Fruit fly (Drosophila melanogaster) whole organism, embryonic: Measurements from ENCODE around the gene CG14079.

Experiments
- Ada2b ChIP-seq: fragments of 200-800 bp; sonication (Bioruptor generic); IDR thresholded peaks from 2 replicates; pipeline ENCODE4 v1.3.6; 2022; ENCODE audit warnings: missing biosample characterization, missing genetic modification characterization
- Atf3 ChIP-seq: fragments of 200-800 bp; sonication (Bioruptor generic); optimal IDR thresholded peaks from 3 replicates; lab custom pipeline; 2016; ENCODE audit warnings: missing biosample characterization, missing genetic modification characterization
- CG10147 ChIP-seq: fragments of 200-800 bp; sonication (Bioruptor generic); optimal IDR thresholded peaks from 2 replicates; lab custom pipeline; 2019; ENCODE audit warnings: missing biosample characterization, mild to moderate bottlenecking, missing genetic modification characterization, moderate library complexity
- CG10274 ChIP-seq: fragments of 200-800 bp; sonication (Bioruptor generic); optimal IDR thresholded peaks from 3 replicates; lab custom pipeline; 2017; ENCODE audit warnings: missing biosample characterization, mild to moderate bottlenecking, missing genetic modification characterization
- CG13775 ChIP-seq: fragments of 200-800 bp; sonication (Bioruptor generic); optimal IDR thresholded peaks from 3 replicates; lab custom pipeline; 2017; ENCODE audit warnings: missing biosample characterization, mild to moderate bottlenecking, missing genetic modification characterization
- CG15073 ChIP-seq: fragments of 200-800 bp; sonication (Bioruptor generic); optimal IDR thresholded peaks from 2 replicates; lab custom pipeline; 2016; ENCODE audit warnings: missing biosample characterization, missing genetic modification characterization
- CG15479 ChIP-seq: fragments of 200-800 bp; sonication (Bioruptor generic); optimal IDR thresholded peaks from 3 replicates; lab custom pipeline; 2019; ENCODE audit warnings: missing biosample characterization, mild to moderate bottlenecking, missing genetic modification characterization, moderate library complexity
- CG15601 ChIP-seq: fragments of 200-800 bp; sonication (Bioruptor generic); optimal IDR thresholded peaks from 3 replicates; lab custom pipeline; 2019; ENCODE audit warnings: missing biosample characterization, mild to moderate bottlenecking, missing genetic modification characterization, moderate library complexity
- CG1602 ChIP-seq: fragments of 200-800 bp; sonication (Bioruptor generic); optimal IDR thresholded peaks from 3 replicates; lab custom pipeline; 2016; ENCODE audit warnings: missing biosample characterization, missing genetic modification characterization
- CG17328 ChIP-seq: fragments of 200-800 bp; sonication (Bioruptor generic); IDR thresholded peaks from 2 replicates; pipeline ENCODE4 v1.3.6; 2022; ENCODE audit warnings: missing biosample characterization, missing genetic modification characterization
- CG17359 ChIP-seq: fragments of 200-800 bp; sonication (Bioruptor generic); optimal IDR thresholded peaks from 3 replicates; lab custom pipeline; 2018; ENCODE audit warnings: missing biosample characterization, mild to moderate bottlenecking, missing genetic modification characterization, moderate library complexity
- CG18262 ChIP-seq: fragments of 200-800 bp; optimal IDR thresholded peaks from 3 replicates; lab custom pipeline; 2019; ENCODE audit warnings: missing biosample characterization, mild to moderate bottlenecking, missing genetic modification characterization, moderate library complexity
- CG18599 ChIP-seq: fragments of 200-800 bp; sonication (Bioruptor generic); optimal IDR thresholded peaks from 3 replicates; lab custom pipeline; 2017; ENCODE audit warnings: missing biosample characterization, missing genetic modification characterization, mild to moderate bottlenecking, moderate library complexity, missing genetic modification reagents
- CG3065 ChIP-seq: fragments of 200-800 bp; sonication (Bioruptor generic); optimal IDR thresholded peaks from 2 replicates; lab custom pipeline; 2016; ENCODE audit warnings: missing biosample characterization, missing genetic modification characterization
- CG34376 ChIP-seq: fragments of 200-800 bp; sonication (Bioruptor generic); optimal IDR thresholded peaks from 2 replicates; lab custom pipeline; 2018; ENCODE audit warnings: missing biosample characterization, mild to moderate bottlenecking, missing genetic modification characterization
- CG3995 ChIP-seq: fragments of 200-800 bp; sonication (Bioruptor generic); optimal IDR thresholded peaks from 3 replicates; lab custom pipeline; 2016; ENCODE audit warnings: missing biosample characterization, missing genetic modification characterization
- CG8281 ChIP-seq: fragments of 200-800 bp; sonication (Bioruptor generic); optimal IDR thresholded peaks from 2 replicates; lab custom pipeline; 2018; ENCODE audit warnings: missing biosample characterization, mild to moderate bottlenecking, missing genetic modification characterization, moderate library complexity
- CG8944 ChIP-seq: fragments of 200-800 bp; sonication (Bioruptor generic); optimal IDR thresholded peaks from 3 replicates; lab custom pipeline; 2016; ENCODE audit warnings: missing biosample characterization, missing genetic modification characterization
- Camta ChIP-seq: fragments of 200-800 bp; sonication (Bioruptor generic); optimal IDR thresholded peaks from 2 replicates; lab custom pipeline; 2016; ENCODE audit warnings: missing biosample characterization, missing genetic modification characterization
- Dip3 ChIP-seq: fragments of 200-800 bp; sonication (Bioruptor generic); optimal IDR thresholded peaks from 3 replicates; lab custom pipeline; 2016; ENCODE audit warnings: missing biosample characterization, missing genetic modification characterization
- Gsc ChIP-seq: fragments of 200-800 bp; sonication (Bioruptor generic); IDR thresholded peaks from 2 replicates; pipeline ENCODE4 v1.3.6; 2022; ENCODE audit warnings: missing biosample characterization, missing genetic modification characterization
- Jarid2 ChIP-seq: fragments of 200-800 bp; sonication (Bioruptor generic); optimal IDR thresholded peaks from 3 replicates; lab custom pipeline; 2017; ENCODE audit warnings: mild to moderate bottlenecking, missing biosample characterization, missing genetic modification reagents, missing genetic modification characterization
- Meics ChIP-seq: fragments of 200-800 bp; sonication (Bioruptor generic); optimal IDR thresholded peaks from 2 replicates; lab custom pipeline; 2017; ENCODE audit warnings: missing biosample characterization, mild to moderate bottlenecking, missing genetic modification characterization
- Oaz ChIP-seq: fragments of 200-800 bp; sonication (Bioruptor generic); IDR thresholded peaks from 2 replicates; pipeline ENCODE4 v1.3.6; 2022; ENCODE audit warnings: missing biosample characterization, missing genetic modification characterization
- Oli ChIP-seq: fragments of 200-800 bp; sonication (Bioruptor generic); optimal IDR thresholded peaks from 2 replicates; lab custom pipeline; 2018; ENCODE audit warnings: missing biosample characterization, mild to moderate bottlenecking, missing genetic modification characterization, moderate library complexity
- Ptx1 ChIP-seq: fragments of 200-800 bp; sonication (Bioruptor generic); IDR thresholded peaks from 2 replicates; pipeline ENCODE4 v1.3.6; 2022; ENCODE audit warnings: missing biosample characterization, missing genetic modification characterization
- Ravus ChIP-seq: fragments of 200-800 bp; sonication (Bioruptor generic); IDR thresholded peaks from 2 replicates; pipeline ENCODE4 v1.3.6; 2022; ENCODE audit warnings: missing biosample characterization, missing genetic modification characterization
- Stat92E ChIP-seq, 3 experiments: fragments of >200 bp in 2 of 3; fragments of 200-800 bp in 1 of 3; sonication (Bioruptor generic) in 1 of 3; optimal IDR thresholded peaks; 2 replicates each; lab custom pipeline; 2017 to 2019; ENCODE audit warnings: missing biosample characterization in 3 of 3, missing genetic modification characterization in 3 of 3, mild to moderate bottlenecking in 1 of 3, moderate library complexity in 1 of 3
- bbx ChIP-seq: fragments of 200-800 bp; sonication (Bioruptor generic); IDR thresholded peaks from 2 replicates; pipeline ENCODE4 v1.3.6; 2022; ENCODE audit warnings: missing biosample characterization, missing genetic modification characterization; ENCODE audit not compliant: partially characterized antibody
- cg ChIP-seq: fragments of 200-800 bp; sonication (Bioruptor generic); optimal IDR thresholded peaks from 3 replicates; lab custom pipeline; 2019; ENCODE audit warnings: missing biosample characterization, mild to moderate bottlenecking, missing genetic modification characterization, moderate library complexity
- danr ChIP-seq: fragments of 200-800 bp; sonication (Bioruptor generic); IDR thresholded peaks from 2 replicates; pipeline ENCODE4 v1.3.6; 2022; ENCODE audit warnings: missing biosample characterization, missing genetic modification characterization
- disco-r ChIP-seq: fragments of 200-800 bp; sonication (Bioruptor generic); optimal IDR thresholded peaks from 2 replicates; lab custom pipeline; 2016; ENCODE audit warnings: missing biosample characterization, missing genetic modification characterization
- dmrt99B ChIP-seq: fragments of 200-800 bp; sonication (Bioruptor generic); optimal IDR thresholded peaks from 2 replicates; lab custom pipeline; 2018; ENCODE audit warnings: missing biosample characterization, mild to moderate bottlenecking, missing genetic modification characterization, moderate library complexity
- dysf ChIP-seq: fragments of 200-800 bp; sonication (Bioruptor generic); IDR thresholded peaks from 3 replicates; pipeline ENCODE4 v1.3.6; 2022; ENCODE audit warnings: missing biosample characterization, missing genetic modification characterization
- gce ChIP-seq: fragments of 200-800 bp; sonication (Bioruptor generic); IDR thresholded peaks from 3 replicates; pipeline ENCODE4 v1.3.6; 2022; ENCODE audit warnings: missing biosample characterization, missing genetic modification characterization
- gsb ChIP-seq: fragments of 200-800 bp; sonication (Bioruptor generic); IDR thresholded peaks from 2 replicates; pipeline ENCODE4 v1.3.6; 2022; ENCODE audit warnings: missing biosample characterization, missing genetic modification characterization
- jumu ChIP-seq: fragments of 200-800 bp; sonication (Bioruptor generic); optimal IDR thresholded peaks from 3 replicates; lab custom pipeline; 2016; ENCODE audit warnings: missing biosample characterization, missing genetic modification characterization
- klu ChIP-seq: fragments of 200-800 bp; sonication (Bioruptor generic); IDR thresholded peaks from 2 replicates; pipeline ENCODE4 v1.3.6; 2022; ENCODE audit warnings: missing biosample characterization, missing genetic modification characterization
- nerfin-2 ChIP-seq: fragments of 200-800 bp; sonication (Bioruptor generic); IDR thresholded peaks from 2 replicates; pipeline ENCODE4 v1.3.6; 2022; ENCODE audit warnings: missing biosample characterization, missing genetic modification characterization; ENCODE audit not compliant: partially characterized antibody
- oc ChIP-seq: fragments of 200-800 bp; sonication (Bioruptor generic); optimal IDR thresholded peaks from 2 replicates; lab custom pipeline; 2018; ENCODE audit warnings: missing biosample characterization, mild to moderate bottlenecking, missing genetic modification characterization, moderate library complexity
- org-1 ChIP-seq: fragments of 200-800 bp; sonication (Bioruptor generic); optimal IDR thresholded peaks from 2 replicates; lab custom pipeline; 2017; ENCODE audit warnings: missing biosample characterization, missing genetic modification characterization
- prd ChIP-seq, 3 experiments: fragments of >200 bp in 2 of 3; fragments of 200-800 bp in 1 of 3; sonication (Bioruptor generic) in 1 of 3; optimal IDR thresholded peaks in 2 of 3; IDR thresholded peaks in 1 of 3; 2 replicates in 2 of 3; 3 replicates in 1 of 3; pipeline versions ENCODE4 v1.3.6 to Lab custom; 2017 to 2022; ENCODE audit warnings: missing biosample characterization in 1 of 3, missing genetic modification characterization in 1 of 3
- pros ChIP-seq: fragments of 200-800 bp; sonication (Bioruptor generic); optimal IDR thresholded peaks from 3 replicates; lab custom pipeline; 2019; ENCODE audit warnings: missing biosample characterization, mild to moderate bottlenecking, missing genetic modification characterization, moderate library complexity
- shn ChIP-seq: fragments of 200-800 bp; sonication (Bioruptor generic); optimal IDR thresholded peaks from 3 replicates; lab custom pipeline; 2016; ENCODE audit warnings: missing biosample characterization, missing genetic modification characterization
- sisA ChIP-seq: fragments of 200-800 bp; sonication (Bioruptor generic); IDR thresholded peaks from 2 replicates; pipeline ENCODE4 v1.3.6; 2022; ENCODE audit warnings: missing biosample characterization, missing genetic modification characterization
- slbo ChIP-seq: fragments of 200-800 bp; sonication (Bioruptor generic); IDR thresholded peaks from 2 replicates; pipeline ENCODE4 v1.3.6; 2022; ENCODE audit warnings: missing biosample characterization, missing genetic modification characterization
- tio ChIP-seq: fragments of 200-800 bp; sonication (Bioruptor generic); optimal IDR thresholded peaks from 2 replicates; lab custom pipeline; 2017; ENCODE audit warnings: missing biosample characterization, missing genetic modification characterization, inconsistent platforms
- trem ChIP-seq: fragments of 200-800 bp; optimal IDR thresholded peaks from 3 replicates; lab custom pipeline; 2019; ENCODE audit warnings: missing biosample characterization, mild to moderate bottlenecking, missing genetic modification characterization, moderate library complexity
- wdn ChIP-seq: fragments of 200-800 bp; sonication (Bioruptor generic); IDR thresholded peaks from 2 replicates; pipeline ENCODE4 v1.3.6; 2022; ENCODE audit warnings: missing biosample characterization, missing genetic modification characterization

Gene CG14079

dm6 chr3L:19071173-19071844 is 26.5 kb upstream of the CG14079 start (continued):
- no peak for TF ChIP-seq disco-r
- no peak for TF ChIP-seq CG15073 (GFP tag; lab: Kevin White, UChicago)
- TF ChIP-seq oc (tag; lab: Kevin White, UChicago) = no peak
- peak; percentile 9 for TF ChIP-seq CG18262 (tag; lab: Kevin White, UChicago)
- TF ChIP-seq Ravus (GFP tag; lab: Robert Waterston, UW) = no peak
- TF ChIP-seq CG10147 (GFP tag; lab: Kevin White, UChicago) = peak; percentile 24
- no peak for TF ChIP-seq Dip3 (GFP tag; lab: Kevin White, UChicago)
- peak; percentile 42 for TF ChIP-seq cg (GFP tag; lab: Kevin White, UChicago)
- TF ChIP-seq bbx (GFP tag; lab: Robert Waterston, UW) = no peak
- no peak for TF ChIP-seq CG1602 (GFP tag; lab: Kevin White, UChicago)
- TF ChIP-seq dmrt99B (tag; lab: Kevin White, UChicago) = peak; percentile 52
- no peak for TF ChIP-seq dysf
- TF ChIP-seq gce (GFP tag; lab: Robert Waterston, UW) = peak; percentile 8; the same call in 1 of the 3 replicates
- peak; percentile 41 for TF ChIP-seq Ptx1
- TF ChIP-seq prd (optimal IDR thresholded peaks at IDR 0.05; lab: Kevin White, UChicago) = no peak
- peak; percentile 48; the same call in 1 of the 3 replicates for TF ChIP-seq prd (GFP tag; IDR thresholded peaks at IDR 0.05; lab: Robert Waterston, UW)
- TF ChIP-seq CG34376 = peak; percentile 58
- TF ChIP-seq shn (GFP tag; lab: Kevin White, UChicago) = no peak
- TF ChIP-seq Gsc (GFP tag; lab: Robert Waterston, UW) = no peak
- TF ChIP-seq jumu (GFP tag; lab: Kevin White, UChicago) = no peak
- peak; percentile 63 for TF ChIP-seq klu
- TF ChIP-seq slbo = peak; percentile 54
- TF ChIP-seq CG8944 (GFP tag; lab: Kevin White, UChicago) = no peak
- no peak for TF ChIP-seq CG15601
- peak; percentile 32 for TF ChIP-seq Meics (GFP tag; lab: Kevin White, UChicago)
- no peak for TF ChIP-seq gsb (GFP tag; lab: Robert Waterston, UW)
- TF ChIP-seq Stat92E (GFP tag; optimal IDR thresholded peaks at IDR 0.05; lab: Kevin White, UChicago) = no peak
- TF ChIP-seq Oli (tag; lab: Kevin White, UChicago) = no peak
- TF ChIP-seq pros (GFP tag; lab: Kevin White, UChicago) = peak; percentile 3
- TF ChIP-seq nerfin-2 (GFP tag; lab: Robert Waterston, UW) = no peak
- TF ChIP-seq CG13775 (GFP tag; lab: Kevin White, UChicago) = no peak
- peak; percentile 8 for TF ChIP-seq org-1
- TF ChIP-seq CG17359 (tag; lab: Kevin White, UChicago) = peak; percentile 15
- 0 out of 2 replicates have a peak, but pooled peaks have one; percentile 23 for TF ChIP-seq Oaz (GFP tag; lab: Robert Waterston, UW)
- no peak for TF ChIP-seq CG10274 (GFP tag; lab: Kevin White, UChicago)
- no peak for TF ChIP-seq CG17328 (GFP tag; lab: Robert Waterston, UW)
- TF ChIP-seq CG3065 = no peak
- no peak for TF ChIP-seq trem (tag; lab: Kevin White, UChicago)
- TF ChIP-seq CG8281 (tag; lab: Kevin White, UChicago) = peak; percentile 54
- peak; percentile 0 for TF ChIP-seq CG3995 (GFP tag; lab: Kevin White, UChicago)
- TF ChIP-seq CG18599 (GFP tag; lab: Kevin White, UChicago) = peak; percentile 78
- no peak for TF ChIP-seq Atf3
- TF ChIP-seq Jarid2 (GFP tag; lab: Kevin White, UChicago) = peak; percentile 30
- TF ChIP-seq sisA (GFP tag; lab: Robert Waterston, UW) = no peak
- TF ChIP-seq danr (GFP tag; lab: Robert Waterston, UW) = no peak
- peak; percentile 44; the same call in 1 of the 2 replicates for TF ChIP-seq wdn
- TF ChIP-seq Ada2b (GFP tag; lab: Robert Waterston, UW) = 0 out of 2 replicates have a peak, but pooled peaks have one; percentile 25
- no peak for TF ChIP-seq CG15479
- TF ChIP-seq Camta = no peak
- no peak for TF ChIP-seq tio (GFP tag; lab: Kevin White, UChicago)
